Worm (Caenorhabditis elegans) whole organism, L4 larva: Measurements from ENCODE around the gene Y47D3B.3.

ENCODE experiments used
- F44E2.7 ChIP-seq: fragments of 200-800 bp; sonication (Bioruptor generic); IDR thresholded peaks from 2 replicates; pipeline ENCODE4 v2.1.2; 2022; ENCODE audit warnings: missing genetic modification characterization, missing compliant biosample characterization
- T20F7.1 ChIP-seq: fragments of 200-800 bp; sonication (Bioruptor generic); optimal IDR thresholded peaks from 2 replicates; lab custom pipeline; 2018; ENCODE audit warnings: mild to moderate bottlenecking, missing genetic modification characterization, missing compliant biosample characterization
- Y105C5A.15 ChIP-seq: fragments of 200-800 bp; sonication (Bioruptor generic); IDR thresholded peaks from 2 replicates; pipeline ENCODE4 v1.3.6; 2022; ENCODE audit warnings: missing genetic modification characterization, missing compliant biosample characterization
- Y48G9A.11 ChIP-seq: fragments of 200-800 bp; sonication (Bioruptor generic); IDR thresholded peaks from 2 replicates; pipeline ENCODE4 v1.3.6; 2022; ENCODE audit warnings: missing genetic modification reagents, missing genetic modification characterization, missing compliant biosample characterization
- aha-1 ChIP-seq: fragments of 150-350 bp; peaks from one replicate; lab custom pipeline; 2014; ENCODE audit warnings: missing biosample characterization, missing genetic modification characterization
- aly-2 ChIP-seq: sonication (generic microtip); optimal IDR thresholded peaks from 2 replicates; lab custom pipeline; 2018; ENCODE audit warnings: missing biosample characterization, missing genetic modification characterization
- ama-1 ChIP-seq: fragments of 150-350 bp; optimal IDR thresholded peaks from 2 replicates; lab custom pipeline; 2014; ENCODE audit warnings: inconsistent platforms, mixed read lengths
- ceh-32 ChIP-seq: sonication (generic microtip); optimal IDR thresholded peaks from 2 replicates; lab custom pipeline; 2016; ENCODE audit warnings: mild to moderate bottlenecking, missing genetic modification characterization, missing compliant biosample characterization; ENCODE audit not compliant: poor library complexity
- ceh-44 ChIP-seq: fragments of 200-800 bp; sonication (Bioruptor generic); IDR thresholded peaks from 2 replicates; pipeline ENCODE4 v1.3.6; 2022; ENCODE audit warnings: missing genetic modification reagents, missing genetic modification characterization, missing compliant biosample characterization
- ceh-62 ChIP-seq: sonication (generic microtip); optimal IDR thresholded peaks from 2 replicates; lab custom pipeline; 2017; ENCODE audit warnings: missing biosample characterization, missing genetic modification characterization
- ceh-82 ChIP-seq: sonication (generic microtip); optimal IDR thresholded peaks from 2 replicates; lab custom pipeline; 2017; ENCODE audit warnings: missing biosample characterization, missing genetic modification characterization
- ces-1 ChIP-seq: fragments of 150-350 bp; sonication (generic microtip); optimal IDR thresholded peaks from 4 replicates; lab custom pipeline; 2014; ENCODE audit warnings: missing biosample characterization, missing genetic modification reagents, missing genetic modification characterization
- daf-12 ChIP-seq: fragments of 150-350 bp; optimal IDR thresholded peaks from 2 replicates; lab custom pipeline; 2014; ENCODE audit warnings: missing biosample characterization, missing genetic modification reagents, missing genetic modification characterization
- daf-19 ChIP-seq: fragments of 200-800 bp; sonication (Bioruptor generic); conservative IDR thresholded peaks from 2 replicates; pipeline ENCODE4 v1.3.6; 2022; ENCODE audit warnings: missing genetic modification characterization, missing compliant biosample characterization
- dmd-6 ChIP-seq: fragments of 200-800 bp; sonication (Bioruptor generic); IDR thresholded peaks from 2 replicates; pipeline ENCODE4 v1.3.6; 2022; ENCODE audit warnings: missing genetic modification reagents, missing genetic modification characterization, missing compliant biosample characterization
- dmd-9 ChIP-seq: fragments of 200-800 bp; sonication (Bioruptor generic); IDR thresholded peaks from 2 replicates; pipeline ENCODE4 v1.3.6; 2022; ENCODE audit warnings: missing genetic modification reagents, missing genetic modification characterization, missing compliant biosample characterization
- duxl-1 ChIP-seq: sonication (generic microtip); optimal IDR thresholded peaks from 2 replicates; lab custom pipeline; 2016; ENCODE audit warnings: mild to moderate bottlenecking, missing genetic modification characterization, moderate library complexity, missing compliant biosample characterization; ENCODE audit not compliant: poor library complexity
- dve-1 ChIP-seq: sonication (generic microtip); optimal IDR thresholded peaks from 2 replicates; lab custom pipeline; 2017; ENCODE audit warnings: antibody characterized with exemption, mild to moderate bottlenecking, missing genetic modification characterization, missing compliant biosample characterization; ENCODE audit not compliant: insufficient read depth
- egl-43 ChIP-seq: fragments of 200-800 bp; sonication (Bioruptor generic); IDR thresholded peaks from 2 replicates; pipeline ENCODE4 v1.3.6; 2022; ENCODE audit warnings: missing genetic modification reagents, missing genetic modification characterization, missing compliant biosample characterization
- fkh-10 ChIP-seq: fragments of 150-350 bp; optimal IDR thresholded peaks from 2 replicates; lab custom pipeline; 2014; ENCODE audit warnings: missing biosample characterization, missing genetic modification reagents, missing genetic modification characterization
- fos-1 ChIP-seq: fragments of 150-350 bp; optimal IDR thresholded peaks from 2 replicates; lab custom pipeline; 2014; ENCODE audit warnings: missing biosample characterization, missing genetic modification characterization
- hif-1 ChIP-seq, 2 experiments: sonication (generic microtip); optimal IDR thresholded peaks; 2 replicates each; lab custom pipeline; 2016 to 2017; ENCODE audit warnings: missing compliant biosample characterization in 2 of 2, missing genetic modification characterization in 2 of 2, missing genetic modification reagents in 2 of 2, missing genotype in 2 of 2, mild to moderate bottlenecking in 1 of 2
- hlh-11 ChIP-seq: fragments of 200-800 bp; sonication (Bioruptor generic); optimal IDR thresholded peaks from 2 replicates; lab custom pipeline; 2018; ENCODE audit warnings: mild to moderate bottlenecking, missing genetic modification characterization, missing compliant biosample characterization
- lim-7 ChIP-seq: fragments of 200-800 bp; sonication (Bioruptor generic); IDR thresholded peaks from 2 replicates; pipeline ENCODE4 v1.3.6; 2022; ENCODE audit warnings: missing genetic modification characterization, missing compliant biosample characterization
- lin-1 ChIP-seq: fragments of 200-800 bp; sonication (Bioruptor generic); IDR thresholded peaks from 2 replicates; pipeline ENCODE4 v1.3.6; 2022; ENCODE audit warnings: missing genetic modification reagents, missing genetic modification characterization, missing compliant biosample characterization
- lin-13 ChIP-seq: fragments of 150-350 bp; optimal IDR thresholded peaks from 2 replicates; lab custom pipeline; 2014; ENCODE audit warnings: missing biosample characterization, missing genetic modification reagents, missing genetic modification characterization
- lin-15B ChIP-seq: fragments of 150-350 bp; sonication (generic microtip); optimal IDR thresholded peaks from 3 replicates; lab custom pipeline; 2014; ENCODE audit warnings: missing biosample characterization, missing genetic modification characterization
- lin-29 ChIP-seq: fragments of 200-800 bp; sonication (Bioruptor generic); IDR thresholded peaks from 2 replicates; pipeline ENCODE4 v1.3.6; 2022; ENCODE audit warnings: missing genetic modification reagents, missing genetic modification characterization, missing compliant biosample characterization
- lin-38 ChIP-seq: fragments of 200-800 bp; sonication (Bioruptor generic); IDR thresholded peaks from 2 replicates; pipeline ENCODE4 v1.3.6; 2022; ENCODE audit warnings: missing genetic modification reagents, missing genetic modification characterization, missing compliant biosample characterization
- lir-3 ChIP-seq: sonication (generic microtip); optimal IDR thresholded peaks from 2 replicates; lab custom pipeline; 2016; ENCODE audit warnings: mild to moderate bottlenecking, missing genetic modification characterization, missing compliant biosample characterization
- lsy-2 ChIP-seq, 2 experiments: fragments of 150-350 bp in 1 of 2; sonication (generic microtip) in 1 of 2; optimal IDR thresholded peaks; 2 replicates each; lab custom pipeline; 2014 to 2017; ENCODE audit warnings: missing biosample characterization in 2 of 2, missing genetic modification characterization in 2 of 2
- mep-1 ChIP-seq: fragments of 150-350 bp; sonication (generic microtip); optimal IDR thresholded peaks from 3 replicates; lab custom pipeline; 2014; ENCODE audit warnings: missing biosample characterization, missing genetic modification characterization
- mes-2 ChIP-seq: sonication (generic microtip); optimal IDR thresholded peaks from 2 replicates; lab custom pipeline; 2016; ENCODE audit warnings: missing genotype, mild to moderate bottlenecking, missing genetic modification characterization, missing compliant biosample characterization; ENCODE audit not compliant: poor library complexity, severe bottlenecking
- mxl-3 ChIP-seq: fragments of 200-800 bp; sonication (Bioruptor generic); optimal IDR thresholded peaks from 2 replicates; lab custom pipeline; 2018; ENCODE audit warnings: mild to moderate bottlenecking, missing genetic modification characterization, missing compliant biosample characterization
- nhr-102 ChIP-seq: sonication (generic microtip); optimal IDR thresholded peaks from 2 replicates; lab custom pipeline; 2016; ENCODE audit warnings: mild to moderate bottlenecking, missing genetic modification characterization, moderate library complexity, missing compliant biosample characterization
- nhr-237 ChIP-seq: sonication (generic microtip); optimal IDR thresholded peaks from 2 replicates; lab custom pipeline; 2017; ENCODE audit warnings: missing biosample characterization, missing genetic modification characterization
- nhr-25 ChIP-seq: sonication (generic microtip); optimal IDR thresholded peaks from 2 replicates; lab custom pipeline; 2017; ENCODE audit warnings: missing genetic modification characterization, mild to moderate bottlenecking, missing compliant biosample characterization, antibody characterized with exemption, moderate library complexity, borderline replicate concordance; ENCODE audit not compliant: insufficient read depth
- nhr-28 ChIP-seq: fragments of 150-350 bp; optimal IDR thresholded peaks from 2 replicates; lab custom pipeline; 2014; ENCODE audit warnings: missing biosample characterization, missing genetic modification characterization
- nhr-41 ChIP-seq: fragments of 200-800 bp; sonication (Bioruptor generic); IDR thresholded peaks from 2 replicates; pipeline ENCODE4 v1.3.6; 2022; ENCODE audit warnings: missing genetic modification reagents, missing genetic modification characterization, missing compliant biosample characterization
- rbr-2 ChIP-seq: sonication (generic microtip); optimal IDR thresholded peaks from 2 replicates; lab custom pipeline; 2016; ENCODE audit warnings: missing genotype, missing genetic modification characterization, missing compliant biosample characterization
- sdz-12 ChIP-seq: fragments of 200-800 bp; sonication (Bioruptor generic); optimal IDR thresholded peaks from 2 replicates; lab custom pipeline; 2018; ENCODE audit warnings: mild to moderate bottlenecking, missing genetic modification characterization, missing compliant biosample characterization
- skn-1 ChIP-seq: fragments of 150-350 bp; optimal IDR thresholded peaks from 2 replicates; lab custom pipeline; 2014; ENCODE audit warnings: missing biosample characterization, missing genetic modification characterization
- snpc-1.2 ChIP-seq: fragments of 200-800 bp; sonication (Bioruptor generic); IDR thresholded peaks from 2 replicates; pipeline ENCODE4 v1.3.6; 2022; ENCODE audit warnings: missing genetic modification reagents, missing genetic modification characterization, missing compliant biosample characterization
- snpc-4 ChIP-seq: fragments of 150-350 bp; optimal IDR thresholded peaks from 2 replicates; lab custom pipeline; 2014; ENCODE audit warnings: missing biosample characterization, missing genetic modification characterization
- tra-1 ChIP-seq: fragments of 200-800 bp; sonication (Bioruptor generic); IDR thresholded peaks from 2 replicates; pipeline ENCODE4 v1.3.6; 2022; ENCODE audit warnings: missing genetic modification reagents, missing genetic modification characterization, missing compliant biosample characterization
- unc-62 ChIP-seq, 3 experiments: fragments of 150-350 bp in 1 of 3; sonication (generic microtip); optimal IDR thresholded peaks in 2 of 3; peaks in 1 of 3; 1 replicate in 1 of 3; 2 replicates in 2 of 3; lab custom pipeline; 2014 to 2017; ENCODE audit warnings: missing biosample characterization in 3 of 3, missing genetic modification characterization in 3 of 3, missing genetic modification reagents in 3 of 3, missing genotype in 1 of 3
- zag-1 ChIP-seq: fragments of 150-350 bp; optimal IDR thresholded peaks from 2 replicates; lab custom pipeline; 2014; ENCODE audit warnings: missing biosample characterization, missing genetic modification characterization
- zip-2 ChIP-seq: fragments of 150-350 bp; optimal IDR thresholded peaks from 2 replicates; lab custom pipeline; 2014; ENCODE audit warnings: missing biosample characterization, missing genetic modification characterization
- ztf-11 ChIP-seq: fragments of 150-350 bp; optimal IDR thresholded peaks from 2 replicates; lab custom pipeline; 2014; ENCODE audit warnings: missing biosample characterization, missing genetic modification characterization

The Y47D3B.3 gene

ce11 chrIII:11371236-11371635 lies 26.4 kb upstream of the Y47D3B.3 start (continued):
- TF ChIP-seq nhr-41 (GFP tag; lab: Robert Waterston, UW) (0 out of 2 replicates have a peak, but pooled peaks have one; percentile 18), fkh-10 (GFP tag; lab: Kevin White, UChicago) (no peak), snpc-1.2 (GFP tag; lab: Robert Waterston, UW) (peak; percentile 64; the same call in 1 of the 2 replicates), duxl-1 (tag; lab: Kevin White, UChicago) (peak; percentile 22), snpc-4 (tag; lab: Kevin White, UChicago) (no peak), dve-1 (tag; lab: Kevin White, UChicago) (peak; percentile 61), ama-1 (lab: Kevin White, UChicago) (no peak), tra-1 (0 out of 2 replicates have a peak, but pooled peaks have one; percentile 64), daf-12 (tag; lab: Kevin White, UChicago) (no peak), hif-1 (tag; optimal IDR thresholded peaks at IDR 0.05; lab: Kevin White, UChicago) (peak in 1 of 2 experiments; percentile 39), aha-1 (tag; lab: Kevin White, UChicago) (peak; percentile 95), mxl-3 (peak; percentile 79), ceh-44 (GFP tag; lab: Robert Waterston, UW) (peak; percentile 66; the same call in 1 of the 2 replicates), zag-1 (tag; lab: Kevin White, UChicago) (no peak), zip-2 (tag; lab: Kevin White, UChicago) (no peak), lin-13 (peak; percentile 59), ceh-82 (tag; lab: Kevin White, UChicago) (no peak), egl-43 (peak; percentile 90), Y48G9A.11 (GFP tag; lab: Robert Waterston, UW) (0 out of 2 replicates have a peak, but pooled peaks have one; percentile 52), unc-62 (GFP tag; optimal IDR thresholded peaks at IDR 0.05 in 1 of 2; lab: Kevin White, UChicago) (peak in 1 of 2 experiments; percentile 83), unc-62 (tag; optimal IDR thresholded peaks at IDR 0.05; lab: Kevin White, UChicago) (no peak), ces-1 (no peak), sdz-12 (GFP tag; lab: Kevin White, UChicago) (peak; percentile 43), hlh-11 (tag; lab: Kevin White, UChicago) (peak; percentile 59), lir-3 (tag; lab: Kevin White, UChicago) (peak; percentile 59), skn-1 (no peak), nhr-25 (tag; lab: Kevin White, UChicago) (no peak), nhr-237 (tag; lab: Kevin White, UChicago) (no peak), lin-15B (tag; lab: Kevin White, UChicago) (no peak), T20F7.1 (GFP tag; lab: Kevin White, UChicago) (no peak), lin-38 (GFP tag; lab: Robert Waterston, UW) (peak; percentile 79), nhr-28 (tag; lab: Kevin White, UChicago) (no peak), fos-1 (tag; lab: Kevin White, UChicago) (no peak), rbr-2 (tag; lab: Kevin White, UChicago) (peak; percentile 70), dmd-6 (GFP tag; lab: Robert Waterston, UW) (peak; percentile 66), F44E2.7 (GFP tag; lab: Robert Waterston, UW) (peak; percentile 82; the same call in 1 of the 2 replicates)

ce11 chrIII:11371688-11372087 lies 25.9 kb upstream of the Y47D3B.3 start, which contains the start of gene tba-7:
TSS of gene tba-7 (minus strand) at chrIII:11371788.
- TF ChIP-seq ztf-11 (tag; lab: Kevin White, UChicago) (no peak), daf-19 (GFP tag; lab: Robert Waterston, UW) (no peak), nhr-102 (tag; lab: Kevin White, UChicago) (no peak), lim-7 (GFP tag; lab: Robert Waterston, UW) (no peak), lin-13 (no peak), aly-2 (no peak), nhr-25 (tag; lab: Kevin White, UChicago) (no peak), mes-2 (no peak), snpc-1.2 (GFP tag; lab: Robert Waterston, UW) (no peak), Y105C5A.15 (GFP tag; lab: Robert Waterston, UW) (no peak), lin-1 (GFP tag; lab: Robert Waterston, UW) (no peak), lin-29 (GFP tag; lab: Robert Waterston, UW) (no peak), ceh-62 (tag; lab: Kevin White, UChicago) (no peak), dmd-9 (GFP tag; lab: Robert Waterston, UW) (no peak), lsy-2 (tag; optimal IDR thresholded peaks at IDR 0.05; lab: Kevin White, UChicago) (no peak), mep-1 (tag; lab: Kevin White, UChicago) (no peak), ceh-32 (tag; lab: Kevin White, UChicago) (no peak), mxl-3 (no peak), ceh-82 (tag; lab: Kevin White, UChicago) (no peak)
